Worm (Caenorhabditis elegans) whole organism, L1 larva: Measurements from ENCODE around the gene popl-5.

ENCODE experiments used
- aha-1 ChIP-seq: fragments of 150-350 bp; optimal IDR thresholded peaks from 2 replicates; lab custom pipeline; 2014; ENCODE audit warnings: missing biosample characterization, missing genetic modification characterization
- ces-1 ChIP-seq: fragments of 150-350 bp; optimal IDR thresholded peaks from 2 replicates; lab custom pipeline; 2014; ENCODE audit warnings: missing biosample characterization, missing genetic modification reagents, missing genetic modification characterization
- nhr-11 ChIP-seq: fragments of 150-350 bp; optimal IDR thresholded peaks from 2 replicates; lab custom pipeline; 2014; ENCODE audit warnings: missing biosample characterization, missing genetic modification characterization
- nhr-12 ChIP-seq: sonication (generic microtip); optimal IDR thresholded peaks from 2 replicates; lab custom pipeline; 2017; ENCODE audit warnings: missing biosample characterization, missing genetic modification characterization
- nhr-77 ChIP-seq: fragments of 150-350 bp; optimal IDR thresholded peaks from 2 replicates; lab custom pipeline; 2014; ENCODE audit warnings: missing biosample characterization, missing genetic modification characterization
- nhr-84 ChIP-seq: sonication (generic microtip); optimal IDR thresholded peaks from 2 replicates; lab custom pipeline; 2017; ENCODE audit warnings: missing biosample characterization, missing genetic modification characterization
- unc-98 ChIP-seq: fragments of 200-800 bp; sonication (Bioruptor generic); IDR thresholded peaks from 2 replicates; pipeline ENCODE4 v1.3.6; 2022; ENCODE audit warnings: missing genetic modification characterization, missing compliant biosample characterization
- ztf-11 ChIP-seq, 2 experiments: sonication (generic microtip); optimal IDR thresholded peaks; 2 replicates each; lab custom pipeline; 2016 to 2017; ENCODE audit warnings: missing genetic modification characterization in 2 of 2, missing biosample characterization in 1 of 2, missing compliant biosample characterization in 1 of 2

ce11 chrIII:11508816-11509215 is 21.7 kb upstream of the popl-5 start, which contains the start of gene Y66D12A.19:
- TF ChIP-seq aha-1 (tag; lab: Kevin White, UChicago) (no peak), unc-98 (GFP tag; lab: Robert Waterston, UW) (no peak), nhr-11 (tag; lab: Kevin White, UChicago) (no peak), nhr-12 (no peak), nhr-84 (no peak), nhr-77 (no peak), ztf-11 (tag; optimal IDR thresholded peaks at IDR 0.05; lab: Kevin White, UChicago) (no peak), ces-1 (GFP tag; lab: Kevin White, UChicago) (no peak)
